Worm (Caenorhabditis elegans) whole organism, L2 larva: Measurements from ENCODE around the gene unc-39.

ENCODE experiments used
- Y55F3AM.14 ChIP-seq: fragments of 200-800 bp; sonication (Bioruptor generic); optimal IDR thresholded peaks from 2 replicates; lab custom pipeline; 2018; ENCODE audit warnings: mild to moderate bottlenecking, missing genetic modification characterization, missing compliant biosample characterization
- egl-27 ChIP-seq: sonication (generic microtip); optimal IDR thresholded peaks from 3 replicates; lab custom pipeline; 2017; ENCODE audit warnings: missing biosample characterization, missing genetic modification reagents, missing genetic modification characterization
- elt-3 ChIP-seq: sonication (generic microtip); optimal IDR thresholded peaks from 2 replicates; lab custom pipeline; 2017; ENCODE audit warnings: missing biosample characterization, missing genetic modification characterization
- fos-1 ChIP-seq: fragments of 150-350 bp; optimal IDR thresholded peaks from 2 replicates; lab custom pipeline; 2014; ENCODE audit warnings: missing biosample characterization, missing genetic modification characterization
- mbf-1 ChIP-seq: sonication (generic microtip); optimal IDR thresholded peaks from 2 replicates; lab custom pipeline; 2017; ENCODE audit warnings: missing biosample characterization, missing genetic modification characterization
- nhr-77 ChIP-seq: fragments of 150-350 bp; optimal IDR thresholded peaks from 2 replicates; lab custom pipeline; 2014; ENCODE audit warnings: missing biosample characterization, missing genetic modification characterization
- snpc-4 ChIP-seq: fragments of 150-350 bp; optimal IDR thresholded peaks from 2 replicates; lab custom pipeline; 2014; ENCODE audit warnings: missing biosample characterization, missing genetic modification characterization
- unc-39 ChIP-seq: fragments of 150-350 bp; optimal IDR thresholded peaks from 2 replicates; lab custom pipeline; 2014; ENCODE audit warnings: missing biosample characterization, missing genetic modification characterization
- ztf-4 ChIP-seq: fragments of 150-350 bp; optimal IDR thresholded peaks from 2 replicates; lab custom pipeline; 2014; ENCODE audit warnings: missing biosample characterization, missing genetic modification characterization

DNA sequence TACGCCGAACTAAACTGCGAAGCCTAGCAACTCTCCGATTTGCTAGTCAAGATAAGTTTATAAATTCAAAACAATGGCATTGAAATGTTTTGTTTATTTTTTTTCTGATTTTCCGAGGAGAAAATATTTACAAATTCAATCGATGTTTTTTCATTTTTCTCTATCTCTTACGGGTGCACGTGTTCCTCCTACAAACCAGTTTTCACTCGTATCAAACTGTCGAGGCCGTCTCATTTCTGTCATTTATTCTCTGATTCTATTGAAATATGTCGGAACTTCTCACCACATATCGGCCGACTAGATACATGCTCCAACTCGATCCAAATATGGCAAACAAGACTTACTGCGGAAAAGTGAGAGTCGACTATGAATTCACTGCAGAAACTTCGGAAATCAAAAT is 41.4 kb upstream of the unc-39 start, which contains the start of gene F47B8.8:
- no peak for TF ChIP-seq elt-3
- TF ChIP-seq Y55F3AM.14 (GFP tag; lab: Kevin White, UChicago), result no peak
- no peak for TF ChIP-seq mbf-1 (tag; lab: Kevin White, UChicago)
- TF ChIP-seq fos-1 (tag; lab: Kevin White, UChicago), result no peak
- no peak for TF ChIP-seq snpc-4 (tag; lab: Kevin White, UChicago)
- TF ChIP-seq nhr-77 (tag; lab: Kevin White, UChicago), result no peak
- TF ChIP-seq egl-27 (tag; lab: Kevin White, UChicago), result no peak
- no peak for TF ChIP-seq ztf-4
- TF ChIP-seq unc-39, result no peak
